Worm (Caenorhabditis elegans) whole organism, L4 larva: ENCODE results near the gene Y51H4A.6.

ENCODE experiments used
- ceh-32 ChIP-seq: sonication (generic microtip); optimal IDR thresholded peaks from 2 replicates; lab custom pipeline; 2016; ENCODE audit warnings: mild to moderate bottlenecking, missing genetic modification characterization, missing compliant biosample characterization; ENCODE audit not compliant: poor library complexity
- fkh-10 ChIP-seq: fragments of 150-350 bp; optimal IDR thresholded peaks from 2 replicates; lab custom pipeline; 2014; ENCODE audit warnings: missing biosample characterization, missing genetic modification reagents, missing genetic modification characterization
- fos-1 ChIP-seq: fragments of 150-350 bp; optimal IDR thresholded peaks from 2 replicates; lab custom pipeline; 2014; ENCODE audit warnings: missing biosample characterization, missing genetic modification characterization
- jun-1 ChIP-seq: fragments of 150-350 bp; optimal IDR thresholded peaks from 2 replicates; lab custom pipeline; 2014; ENCODE audit warnings: missing biosample characterization, missing genetic modification reagents, missing genetic modification characterization
- snpc-4 ChIP-seq: fragments of 150-350 bp; optimal IDR thresholded peaks from 2 replicates; lab custom pipeline; 2014; ENCODE audit warnings: missing biosample characterization, missing genetic modification characterization
- ztf-7 ChIP-seq: fragments of 150-350 bp; optimal IDR thresholded peaks from 2 replicates; lab custom pipeline; 2014; ENCODE audit warnings: missing biosample characterization, missing genetic modification characterization

DNA sequence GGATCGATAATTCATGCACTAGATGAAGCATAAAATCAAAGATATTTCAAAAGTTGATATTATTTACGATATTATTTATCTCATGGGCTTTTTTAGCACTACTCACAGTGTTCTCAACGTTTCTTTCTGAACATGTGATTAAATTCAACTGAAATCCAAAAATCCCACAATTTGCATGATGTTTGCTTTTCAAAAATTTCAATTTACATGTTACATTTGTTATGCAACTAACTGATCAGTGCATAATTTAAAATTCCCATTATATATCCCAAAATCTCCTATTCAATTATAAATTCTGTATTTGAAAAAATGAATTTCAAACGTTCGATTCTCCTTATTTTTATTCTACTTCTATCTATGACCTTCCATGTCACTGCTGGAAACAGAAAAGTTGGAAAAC, 5.1 kb upstream of the Y51H4A.6 start, which contains the start of gene Y51H4A.937:
- TF ChIP-seq fos-1 (tag; lab: Kevin White, UChicago): no peak
- TF ChIP-seq ceh-32 (tag; lab: Kevin White, UChicago): no peak
- no peak for TF ChIP-seq snpc-4 (tag; lab: Kevin White, UChicago)
- no peak for TF ChIP-seq ztf-7 (tag; lab: Kevin White, UChicago)
- no peak for TF ChIP-seq jun-1 (tag; lab: Kevin White, UChicago)
- no peak for TF ChIP-seq fkh-10
